Fruit fly (Drosophila melanogaster) whole organism, adult: ENCODE results near the gene CG15394.

Experiments
- CG11617 ChIP-seq: fragments of 200-800 bp; sonication (Bioruptor generic); optimal IDR thresholded peaks from 2 replicates; lab custom pipeline; 2017; ENCODE audit warnings: mild to moderate bottlenecking, missing biosample characterization, missing genetic modification reagents, missing genetic modification characterization
- CG14711 ChIP-seq: fragments of 200-800 bp; sonication (Bioruptor generic); optimal IDR thresholded peaks from 2 replicates; lab custom pipeline; 2018; ENCODE audit warnings: missing biosample characterization, mild to moderate bottlenecking, missing genetic modification characterization, moderate library complexity
- CG5204 ChIP-seq: fragments of 200-800 bp; sonication (Bioruptor generic); optimal IDR thresholded peaks from 2 replicates; lab custom pipeline; 2016; ENCODE audit warnings: missing biosample characterization, missing genetic modification characterization
- Mnt ChIP-seq: fragments of 200-800 bp; sonication (Bioruptor generic); optimal IDR thresholded peaks from 2 replicates; lab custom pipeline; 2016; ENCODE audit warnings: missing biosample characterization, mild to moderate bottlenecking, missing genetic modification characterization
- cic ChIP-seq: fragments of 200-800 bp; sonication (Bioruptor generic); optimal IDR thresholded peaks from 2 replicates; lab custom pipeline; 2017; ENCODE audit warnings: missing biosample characterization, mild to moderate bottlenecking, missing genetic modification characterization, moderate library complexity
- cnc ChIP-seq, 2 experiments: fragments of >200 bp; optimal IDR thresholded peaks; 2 replicates each; lab custom pipeline; 2017
- kay ChIP-seq: fragments of 200-800 bp; sonication (Bioruptor generic); peaks from one replicate; lab custom pipeline; 2016; ENCODE audit warnings: missing biosample characterization, missing genetic modification characterization, borderline replicate concordance
- ovo ChIP-seq: fragments of 200-800 bp; sonication (Bioruptor generic); optimal IDR thresholded peaks from 2 replicates; lab custom pipeline; 2016; ENCODE audit warnings: missing biosample characterization, missing genetic modification characterization
- pad ChIP-seq: fragments of 200-800 bp; sonication (Bioruptor generic); optimal IDR thresholded peaks from 3 replicates; lab custom pipeline; 2017; ENCODE audit warnings: missing biosample characterization, missing genetic modification characterization, mild to moderate bottlenecking, moderate library complexity, missing genetic modification reagents
- toe ChIP-seq: fragments of 200-800 bp; sonication (Bioruptor generic); optimal IDR thresholded peaks from 2 replicates; lab custom pipeline; 2016; ENCODE audit warnings: missing biosample characterization, missing genetic modification characterization

DNA sequence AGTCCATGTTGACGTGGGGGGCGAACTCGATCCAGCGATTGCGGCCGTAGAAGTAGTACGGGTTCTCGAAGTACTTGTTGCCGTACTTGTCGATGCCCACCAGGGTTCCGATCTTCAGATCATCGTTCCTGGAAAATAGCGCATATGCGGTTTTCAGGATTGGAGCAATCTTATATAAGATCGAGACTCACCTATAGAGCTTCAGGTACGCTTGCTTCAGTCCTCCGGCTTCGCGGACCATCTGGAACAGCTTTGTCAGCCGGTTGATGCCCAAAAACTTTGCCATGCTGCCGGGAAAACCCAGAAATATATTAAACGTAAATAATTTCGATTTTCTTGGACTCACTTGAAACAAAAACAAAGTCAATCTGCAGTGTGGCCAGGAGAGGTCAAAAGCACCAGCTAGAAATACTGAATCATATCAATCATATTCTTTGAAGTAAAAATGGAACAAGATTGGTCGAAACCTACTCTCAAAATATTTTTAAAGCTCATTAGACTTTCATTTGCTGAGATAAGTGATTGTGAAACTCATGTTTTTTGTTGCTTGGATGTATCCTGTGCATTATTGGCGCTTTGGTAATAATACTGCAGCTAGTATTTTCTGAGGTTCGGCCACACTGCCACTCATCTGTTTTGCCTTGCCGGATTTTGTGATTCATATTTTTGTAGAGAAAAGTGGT lies 11.9 kb upstream of the CG15394 start, which contains the start of the genes ND-B17.2 and Arpc5:
- no peak for TF ChIP-seq kay (GFP tag; lab: Kevin White, UChicago)
- TF ChIP-seq CG11617 (GFP tag; lab: Kevin White, UChicago): peak; percentile 7
- TF ChIP-seq cnc (optimal IDR thresholded peaks at IDR 0.05; lab: Kevin White, UChicago): no peak
- peak; percentile 17 for TF ChIP-seq Mnt
- peak; percentile 7 for TF ChIP-seq CG14711
- no peak for TF ChIP-seq toe
- no peak for TF ChIP-seq ovo (GFP tag; lab: Kevin White, UChicago)
- TF ChIP-seq cic (GFP tag; lab: Kevin White, UChicago): no peak
- TF ChIP-seq CG5204 (GFP tag; lab: Kevin White, UChicago): no peak
- no peak for TF ChIP-seq pad (GFP tag; lab: Kevin White, UChicago)
